Worm (Caenorhabditis elegans) whole organism, L3 larva: ENCODE data around the gene rpoa-1.
"Not testable (repeated sequence)": the region's sequence is repeated elsewhere in the genome, so short reads cannot be mapped to it uniquely, and the experiment has no call there.

ENCODE experiments used
- ZK546.5 ChIP-seq: sonication (generic microtip); optimal IDR thresholded peaks from 2 replicates; lab custom pipeline; 2017; ENCODE audit warnings: missing biosample characterization, missing genetic modification characterization
- aly-2 ChIP-seq: fragments of 150-350 bp; optimal IDR thresholded peaks from 2 replicates; lab custom pipeline; 2014; ENCODE audit warnings: missing biosample characterization, missing genetic modification characterization
- ama-1 ChIP-seq: fragments of 150-350 bp; optimal IDR thresholded peaks from 2 replicates; lab custom pipeline; 2018
- ceh-16 ChIP-seq: sonication (generic microtip); optimal IDR thresholded peaks from 2 replicates; lab custom pipeline; 2017; ENCODE audit warnings: missing biosample characterization, missing genetic modification characterization
- ceh-28 ChIP-seq: fragments of 150-350 bp; optimal IDR thresholded peaks from 2 replicates; lab custom pipeline; 2014; ENCODE audit warnings: missing biosample characterization, missing genetic modification reagents, missing genetic modification characterization
- ceh-82 ChIP-seq: fragments of 150-350 bp; optimal IDR thresholded peaks from 2 replicates; lab custom pipeline; 2014; ENCODE audit warnings: missing biosample characterization, missing genetic modification characterization
- ceh-9 ChIP-seq: sonication (generic microtip); optimal IDR thresholded peaks from 2 replicates; lab custom pipeline; 2018; ENCODE audit warnings: missing biosample characterization, missing genetic modification characterization
- daf-12 ChIP-seq: fragments of 150-350 bp; optimal IDR thresholded peaks from 2 replicates; lab custom pipeline; 2014; ENCODE audit warnings: missing biosample characterization, missing genetic modification reagents, missing genetic modification characterization
- egl-27 ChIP-seq: sonication (generic microtip); optimal IDR thresholded peaks from 4 replicates; lab custom pipeline; 2017; ENCODE audit warnings: missing biosample characterization, missing genetic modification reagents, missing genetic modification characterization
- egl-5 ChIP-seq: fragments of 150-350 bp; optimal IDR thresholded peaks from 2 replicates; lab custom pipeline; 2017; ENCODE audit warnings: missing biosample characterization, missing genetic modification reagents, missing genetic modification characterization, inconsistent platforms
- elt-1 ChIP-seq: fragments of 150-350 bp; optimal IDR thresholded peaks from 2 replicates; lab custom pipeline; 2014; ENCODE audit warnings: missing biosample characterization, missing genetic modification characterization
- elt-2 ChIP-seq: sonication (generic microtip); optimal IDR thresholded peaks from 2 replicates; lab custom pipeline; 2016; ENCODE audit warnings: missing genetic modification reagents, mild to moderate bottlenecking, missing genetic modification characterization, missing compliant biosample characterization
- eor-1 ChIP-seq, 2 experiments: fragments of 150-350 bp; optimal IDR thresholded peaks; 2 replicates each; lab custom pipeline; 2014 to 2018; ENCODE audit warnings: missing biosample characterization in 2 of 2, missing genetic modification characterization in 2 of 2
- fkh-10 ChIP-seq: sonication (generic microtip); optimal IDR thresholded peaks from 2 replicates; lab custom pipeline; 2017; ENCODE audit warnings: missing biosample characterization, missing genetic modification reagents, missing genetic modification characterization
- fkh-2 ChIP-seq: fragments of 150-350 bp; optimal IDR thresholded peaks from 2 replicates; lab custom pipeline; 2014; ENCODE audit warnings: missing biosample characterization, missing genetic modification reagents, missing genetic modification characterization
- fos-1 ChIP-seq: fragments of 150-350 bp; optimal IDR thresholded peaks from 2 replicates; lab custom pipeline; 2014; ENCODE audit warnings: missing biosample characterization, missing genetic modification characterization
- hmg-11 ChIP-seq: sonication (generic microtip); optimal IDR thresholded peaks from 2 replicates; lab custom pipeline; 2016; ENCODE audit warnings: missing genetic modification characterization, missing compliant biosample characterization
- jun-1 ChIP-seq: fragments of 150-350 bp; optimal IDR thresholded peaks from 2 replicates; lab custom pipeline; 2014; ENCODE audit warnings: missing biosample characterization, missing genetic modification reagents, missing genetic modification characterization
- lin-39 ChIP-seq: fragments of 150-350 bp; optimal IDR thresholded peaks from 2 replicates; lab custom pipeline; 2018; ENCODE audit warnings: missing biosample characterization, missing genetic modification reagents, missing genetic modification characterization
- lsy-12 ChIP-seq: sonication (generic microtip); optimal IDR thresholded peaks from 2 replicates; lab custom pipeline; 2016; ENCODE audit warnings: mild to moderate bottlenecking, missing genetic modification characterization, missing compliant biosample characterization
- mdl-1 ChIP-seq: fragments of 150-350 bp; optimal IDR thresholded peaks from 2 replicates; lab custom pipeline; 2014; ENCODE audit warnings: missing biosample characterization, missing genetic modification characterization
- mml-1 ChIP-seq: fragments of 150-350 bp; sonication (generic microtip); optimal IDR thresholded peaks from 3 replicates; lab custom pipeline; 2014; ENCODE audit warnings: missing biosample characterization, missing genetic modification characterization
- nfya-1 ChIP-seq: sonication (generic microtip); optimal IDR thresholded peaks from 2 replicates; lab custom pipeline; 2017; ENCODE audit warnings: missing genetic modification characterization, mild to moderate bottlenecking, missing compliant biosample characterization, antibody characterized with exemption, moderate library complexity; ENCODE audit not compliant: insufficient read depth
- nhr-11 ChIP-seq: fragments of 150-350 bp; optimal IDR thresholded peaks from 2 replicates; lab custom pipeline; 2014; ENCODE audit warnings: missing biosample characterization, missing genetic modification characterization
- nhr-12 ChIP-seq: fragments of 150-350 bp; optimal IDR thresholded peaks from 2 replicates; lab custom pipeline; 2014; ENCODE audit warnings: missing biosample characterization, missing genetic modification characterization
- nhr-23 ChIP-seq: fragments of 150-350 bp; optimal IDR thresholded peaks from 2 replicates; lab custom pipeline; 2014; ENCODE audit warnings: missing biosample characterization, missing genetic modification reagents, missing genetic modification characterization
- nhr-237 ChIP-seq: fragments of 150-350 bp; optimal IDR thresholded peaks from 2 replicates; lab custom pipeline; 2014; ENCODE audit warnings: missing biosample characterization, missing genetic modification characterization
- nhr-25 ChIP-seq: sonication (generic microtip); optimal IDR thresholded peaks from 2 replicates; lab custom pipeline; 2017; ENCODE audit warnings: missing biosample characterization, missing genetic modification characterization
- nhr-28 ChIP-seq: fragments of 150-350 bp; optimal IDR thresholded peaks from 2 replicates; lab custom pipeline; 2014; ENCODE audit warnings: missing biosample characterization, missing genetic modification characterization
- nhr-67 ChIP-seq: fragments of 150-350 bp; optimal IDR thresholded peaks from 2 replicates; lab custom pipeline; 2014; ENCODE audit warnings: missing biosample characterization, missing genetic modification characterization
- nhr-76 ChIP-seq: fragments of 150-350 bp; sonication (generic microtip); optimal IDR thresholded peaks from 5 replicates; lab custom pipeline; 2014; ENCODE audit warnings: missing biosample characterization, missing genetic modification characterization
- pha-4 ChIP-seq: fragments of 150-350 bp; optimal IDR thresholded peaks from 2 replicates; lab custom pipeline; 2014; ENCODE audit warnings: missing biosample characterization, missing genetic modification reagents, missing genetic modification characterization
- pqm-1 ChIP-seq: fragments of 150-350 bp; optimal IDR thresholded peaks from 2 replicates; lab custom pipeline; 2017; ENCODE audit warnings: missing biosample characterization, missing genetic modification characterization, inconsistent platforms
- sea-2 ChIP-seq: fragments of 150-350 bp; sonication (generic microtip); optimal IDR thresholded peaks from 4 replicates; lab custom pipeline; 2014; ENCODE audit warnings: missing biosample characterization, missing genetic modification reagents, missing genetic modification characterization
- skn-1 ChIP-seq: fragments of 150-350 bp; optimal IDR thresholded peaks from 2 replicates; lab custom pipeline; 2014; ENCODE audit warnings: missing biosample characterization, missing genetic modification characterization
- snpc-4 ChIP-seq: fragments of 150-350 bp; optimal IDR thresholded peaks from 2 replicates; lab custom pipeline; 2014; ENCODE audit warnings: missing biosample characterization, missing genetic modification characterization
- tbx-2 ChIP-seq: sonication (generic microtip); optimal IDR thresholded peaks from 2 replicates; lab custom pipeline; 2016; ENCODE audit warnings: mild to moderate bottlenecking, missing genetic modification characterization, missing compliant biosample characterization
- unc-39 ChIP-seq: sonication (generic microtip); optimal IDR thresholded peaks from 4 replicates; lab custom pipeline; 2017; ENCODE audit warnings: missing biosample characterization, missing genetic modification characterization
- unc-62 ChIP-seq: fragments of 150-350 bp; sonication (generic microtip); optimal IDR thresholded peaks from 4 replicates; lab custom pipeline; 2014; ENCODE audit warnings: missing biosample characterization, missing genetic modification reagents, missing genetic modification characterization
- zag-1 ChIP-seq: fragments of 150-350 bp; optimal IDR thresholded peaks from 2 replicates; lab custom pipeline; 2014; ENCODE audit warnings: missing biosample characterization, missing genetic modification characterization
- ztf-11 ChIP-seq: fragments of 150-350 bp; optimal IDR thresholded peaks from 2 replicates; lab custom pipeline; 2014; ENCODE audit warnings: missing biosample characterization, missing genetic modification characterization
- ztf-4 ChIP-seq: fragments of 150-350 bp; optimal IDR thresholded peaks from 2 replicates; lab custom pipeline; 2014; ENCODE audit warnings: missing biosample characterization, missing genetic modification characterization

Gene rpoa-1

DNA sequence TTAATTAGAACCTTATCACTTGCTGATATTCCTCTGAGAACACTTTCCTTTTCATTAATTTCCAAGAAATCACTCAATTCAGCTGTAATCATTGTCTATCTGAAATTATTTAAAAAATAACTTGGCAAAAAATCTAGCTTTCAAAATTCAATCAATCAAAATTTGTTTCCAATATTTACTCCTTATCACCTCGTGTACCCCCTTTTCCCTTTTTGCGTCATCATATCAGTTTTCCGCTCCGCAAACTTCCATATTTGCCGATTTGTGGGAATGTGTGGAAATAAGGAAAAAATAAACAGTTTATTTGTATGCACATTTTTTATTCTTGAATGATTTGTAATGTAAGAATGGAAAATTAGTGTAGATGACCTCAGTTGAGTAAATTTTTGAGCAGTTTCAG, 32.6 kb downstream of the rpoa-1 start, which contains the start of gene C31C9.6:
TSS of gene C31C9.6 (minus strand) at position 101 of the 400 bp plus-strand sequence.
- peak; percentile 30 for TF ChIP-seq elt-2 (tag; lab: Kevin White, UChicago)

DNA sequence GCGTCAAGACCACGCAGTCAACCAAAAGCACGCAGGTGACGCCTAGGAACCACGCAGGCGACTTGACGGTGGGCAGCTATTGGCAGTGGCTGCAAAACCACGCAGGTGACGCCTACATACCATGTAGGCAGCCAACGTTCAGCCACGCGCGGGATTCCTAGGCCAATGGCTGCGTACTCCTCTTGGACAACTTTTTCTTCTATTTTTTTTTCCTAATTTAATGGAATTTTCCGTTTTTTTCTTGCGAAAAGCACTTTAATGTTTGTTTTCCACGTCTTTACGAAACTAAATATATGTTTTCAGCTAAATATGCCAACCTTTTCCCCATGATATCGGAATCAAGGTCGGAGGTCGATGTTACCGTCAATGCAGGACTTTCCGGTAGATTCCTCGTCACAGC, 39.9 kb downstream of the rpoa-1 start, which contains the start of gene C31C9.9:
TSS of gene C31C9.9 (plus strand) at position 301 of the 400 bp plus-strand sequence.
- TF ChIP-seq ceh-82 (tag; lab: Kevin White, UChicago); aly-2; nhr-23: not testable (repeated sequence)

DNA sequence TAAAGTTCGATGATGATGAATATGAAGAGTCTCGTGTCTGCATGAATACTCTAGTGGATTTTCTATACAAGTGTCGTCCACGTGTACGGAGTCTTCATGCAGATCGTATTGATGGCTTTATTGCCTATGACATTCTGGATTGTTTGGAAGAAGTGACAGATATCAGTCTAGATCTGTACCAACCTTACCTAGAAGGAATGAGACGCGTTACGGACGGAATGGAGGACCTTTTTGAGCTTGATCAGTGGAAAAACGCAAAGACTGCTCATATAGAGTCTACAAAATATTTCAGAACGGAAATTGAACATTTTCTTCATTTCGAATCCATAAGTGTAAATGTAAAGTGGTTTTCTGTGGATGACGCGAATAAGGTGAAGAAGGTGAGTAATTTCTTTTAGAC, 46.4 kb downstream of the rpoa-1 start, which contains the start of gene fbxa-169:
TSS of gene fbxa-169 (plus strand) at position 301 of the 400 bp plus-strand sequence.
- TF ChIP-seq lin-39 (tag; lab: Kevin White, UChicago) (no peak), nhr-11 (tag; lab: Kevin White, UChicago) (no peak), nhr-67 (tag; lab: Kevin White, UChicago) (no peak), fkh-10 (no peak), ceh-16 (no peak), nhr-25 (tag; lab: Kevin White, UChicago) (no peak), nhr-12 (tag; lab: Kevin White, UChicago) (no peak)

DNA sequence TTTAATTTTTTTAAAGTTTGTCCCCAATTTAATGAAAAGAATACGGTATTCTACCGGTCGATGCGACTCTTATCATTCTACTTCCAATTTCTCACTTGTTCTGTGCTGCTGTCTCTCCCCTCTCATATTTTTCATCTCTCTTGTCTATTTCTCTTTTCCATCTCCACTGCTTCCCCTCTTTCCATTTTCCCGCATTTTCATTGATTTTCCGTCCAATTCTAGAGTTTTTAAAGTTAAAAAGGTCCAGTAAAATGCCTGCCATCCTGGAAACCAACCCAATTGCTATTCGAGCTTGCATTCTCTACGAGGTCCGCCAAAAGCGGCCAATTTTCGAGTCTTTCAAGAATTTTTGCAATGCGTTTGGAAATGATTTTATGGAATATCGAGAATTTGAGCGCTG, 53.3 kb downstream of the rpoa-1 start, which contains the start of gene fbxa-167:
TSS of gene fbxa-167 (plus strand) at position 179 of the 400 bp plus-strand sequence.
- TF ChIP-seq nhr-67 (tag; lab: Kevin White, UChicago): no peak
- no peak for TF ChIP-seq nhr-76 (tag; lab: Kevin White, UChicago)
- TF ChIP-seq egl-27: no peak
- TF ChIP-seq lsy-12 (tag; lab: Kevin White, UChicago): no peak
- no peak for TF ChIP-seq zag-1 (tag; lab: Kevin White, UChicago)
- TF ChIP-seq unc-39 (tag; lab: Kevin White, UChicago): no peak
- no peak for TF ChIP-seq ceh-16
- peak; percentile 9 for TF ChIP-seq elt-2 (tag; lab: Kevin White, UChicago)
- no peak for TF ChIP-seq nhr-28 (tag; lab: Kevin White, UChicago)
- TF ChIP-seq nfya-1 (tag; lab: Kevin White, UChicago): peak; percentile 16
- TF ChIP-seq skn-1: no peak
- TF ChIP-seq nhr-11 (tag; lab: Kevin White, UChicago): no peak
- no peak for TF ChIP-seq jun-1
- TF ChIP-seq fkh-2 (tag; lab: Kevin White, UChicago): no peak
- no peak for TF ChIP-seq nhr-23
- TF ChIP-seq ama-1 (lab: Kevin White, UChicago): no peak
- no peak for TF ChIP-seq egl-5 (tag; lab: Kevin White, UChicago)
- TF ChIP-seq pha-4 (tag; lab: Kevin White, UChicago): peak; percentile 9
- no peak for TF ChIP-seq nhr-25 (tag; lab: Kevin White, UChicago)
- no peak for TF ChIP-seq ztf-4 (tag; lab: Kevin White, UChicago)
- TF ChIP-seq aly-2: no peak
- TF ChIP-seq ceh-9: no peak
- no peak for TF ChIP-seq fos-1
- TF ChIP-seq unc-62 (GFP tag; lab: Kevin White, UChicago): no peak
- TF ChIP-seq sea-2 (GFP tag; lab: Kevin White, UChicago): no peak
- no peak for TF ChIP-seq snpc-4
- no peak for TF ChIP-seq ztf-11 (tag; lab: Kevin White, UChicago)
- no peak for TF ChIP-seq lin-39 (tag; lab: Kevin White, UChicago)
- TF ChIP-seq fkh-10: no peak
- peak; percentile 45 for TF ChIP-seq hmg-11 (tag; lab: Kevin White, UChicago)

ce11 chrII:13640210-13640609, 54.4 kb downstream of the rpoa-1 start:
- no peak for TF ChIP-seq nhr-11 (tag; lab: Kevin White, UChicago)
- TF ChIP-seq ceh-28: no peak
- no peak for TF ChIP-seq daf-12 (tag; lab: Kevin White, UChicago)
- no peak for TF ChIP-seq nhr-237 (tag; lab: Kevin White, UChicago)
- no peak for TF ChIP-seq lin-39 (tag; lab: Kevin White, UChicago)
- TF ChIP-seq unc-39 (tag; lab: Kevin White, UChicago): no peak
- no peak for TF ChIP-seq tbx-2 (tag; lab: Kevin White, UChicago)
- no peak for TF ChIP-seq egl-5 (tag; lab: Kevin White, UChicago)
- no peak for TF ChIP-seq nhr-12 (tag; lab: Kevin White, UChicago)
- no peak for TF ChIP-seq ceh-9
- no peak for TF ChIP-seq lsy-12 (tag; lab: Kevin White, UChicago)
- no peak for TF ChIP-seq ama-1 (lab: Kevin White, UChicago)
- TF ChIP-seq pqm-1: peak; percentile 1
- TF ChIP-seq nhr-23: peak; percentile 17
- TF ChIP-seq unc-62 (GFP tag; lab: Kevin White, UChicago): no peak
- TF ChIP-seq aly-2: no peak
- TF ChIP-seq fkh-10: no peak
- TF ChIP-seq nhr-67 (tag; lab: Kevin White, UChicago): no peak
- no peak for TF ChIP-seq fos-1
- TF ChIP-seq eor-1 (tag; optimal IDR thresholded peaks at IDR 0.05; lab: Kevin White, UChicago): no peak
- no peak for TF ChIP-seq nhr-28 (tag; lab: Kevin White, UChicago)
- peak; percentile 30 for TF ChIP-seq hmg-11 (tag; lab: Kevin White, UChicago)
- TF ChIP-seq nfya-1 (tag; lab: Kevin White, UChicago): peak; percentile 52
- TF ChIP-seq zag-1 (tag; lab: Kevin White, UChicago): no peak
- TF ChIP-seq elt-1 (tag; lab: Kevin White, UChicago): no peak
- no peak for TF ChIP-seq ceh-82 (tag; lab: Kevin White, UChicago)
- TF ChIP-seq ZK546.5 (tag; lab: Kevin White, UChicago): no peak
- no peak for TF ChIP-seq mdl-1 (tag; lab: Kevin White, UChicago)
- no peak for TF ChIP-seq mml-1 (tag; lab: Kevin White, UChicago)
- TF ChIP-seq nhr-76 (tag; lab: Kevin White, UChicago): no peak
